Fruit fly (Drosophila melanogaster): Measurements from ENCODE around the gene chinmo.

chinmo gene

dm6 chr2L:1729607-1730011 is 78.6 kb downstream of the chinmo start, which contains the start of the genes Eno and CG31937 (continued):
- no peak for TF ChIP-seq CG11093 (GFP tag; IDR thresholded peaks at IDR 0.05)
- TF ChIP-seq Chrac-16 (GFP tag; optimal IDR thresholded peaks at IDR 0.05), result peak; percentile 65
- TF ChIP-seq CG9932 (GFP tag; IDR thresholded peaks at IDR 0.05), result peak; percentile 83
- peak; percentile 12 for TF ChIP-seq Bdp1 (GFP tag; optimal IDR thresholded peaks at IDR 0.05)
- TF ChIP-seq exex (tag; optimal IDR thresholded peaks at IDR 0.05), result peak; percentile 21
- no peak for TF ChIP-seq twi (tag; optimal IDR thresholded peaks at IDR 0.05)
- TF ChIP-seq zfh1 (GFP tag; IDR thresholded peaks at IDR 0.05), result no peak
- no peak for TF ChIP-seq pan (optimal IDR thresholded peaks at IDR 0.05)
- TF ChIP-seq pan (GFP tag; optimal IDR thresholded peaks at IDR 0.05 in 1 of 2, IDR thresholded peaks at IDR 0.05 in 1 of 2), result peak in 1 of 2 experiments; percentile 67
- peak; percentile 16 for TF ChIP-seq phol (tag; optimal IDR thresholded peaks at IDR 0.05)
- no peak for TF ChIP-seq CG8359 (GFP tag; optimal IDR thresholded peaks at IDR 0.05; ENCODE audit: borderline replicate concordance)
- no peak for TF ChIP-seq CG9797 (GFP tag; optimal IDR thresholded peaks at IDR 0.05)
- no peak for TF ChIP-seq nerfin-2 (GFP tag; IDR thresholded peaks at IDR 0.05; ENCODE audit: partially characterized antibody)
- no peak for TF ChIP-seq ERR (GFP tag; optimal IDR thresholded peaks at IDR 0.05)
- no peak for TF ChIP-seq CG6175 (GFP tag; IDR thresholded peaks at IDR 0.05)
- no peak for TF ChIP-seq Dref (GFP tag; IDR thresholded peaks at IDR 0.05)
- TF ChIP-seq lola (GFP tag; optimal IDR thresholded peaks at IDR 0.05), result no peak
- TF ChIP-seq cwo (GFP tag; optimal IDR thresholded peaks at IDR 0.05), result peak; percentile 18
- peak; percentile 32 for TF ChIP-seq Hr3 (GFP tag; optimal IDR thresholded peaks at IDR 0.05)
- TF ChIP-seq CG14667 (GFP tag; IDR thresholded peaks at IDR 0.05), result no peak
- TF ChIP-seq ro (GFP tag; IDR thresholded peaks at IDR 0.05), result no peak
- TF ChIP-seq Bgb (GFP tag; IDR thresholded peaks at IDR 0.05; ENCODE audit: partially characterized antibody), result no peak; the same call in 1 of the 2 replicates
- TF ChIP-seq trem (tag; optimal IDR thresholded peaks at IDR 0.05), result no peak
- peak; percentile 25 for TF ChIP-seq gro (GFP tag; optimal IDR thresholded peaks at IDR 0.05)
- no peak for TF ChIP-seq CG34224 (GFP tag; IDR thresholded peaks at IDR 0.05; ENCODE audit: partially characterized antibody)
- TF ChIP-seq Adf1 (GFP tag; IDR thresholded peaks at IDR 0.05), result 0 out of 2 replicates have a peak, but pooled peaks have one; percentile 39
- no peak for TF ChIP-seq CG2889 (GFP tag; IDR thresholded peaks at IDR 0.05)
- TF ChIP-seq CG32767 (GFP tag; IDR thresholded peaks at IDR 0.05), result no peak
- TF ChIP-seq ash1 (GFP tag; optimal IDR thresholded peaks at IDR 0.05), result no peak
- peak; percentile 6 to 88 for TF ChIP-seq crp (GFP tag; optimal IDR thresholded peaks at IDR 0.05)
- peak; percentile 36 for TF ChIP-seq mirr (GFP tag; optimal IDR thresholded peaks at IDR 0.05)
- peak; percentile 55; the same call in 2 of the 3 replicates for TF ChIP-seq CG34422 (GFP tag; IDR thresholded peaks at IDR 0.05)
- no peak for TF ChIP-seq Ets97D (GFP tag; optimal IDR thresholded peaks at IDR 0.05)
- TF ChIP-seq CG1603 (tag; optimal IDR thresholded peaks at IDR 0.05), result peak; percentile 42
- peak; percentile 49 for TF ChIP-seq Dek (tag; optimal IDR thresholded peaks at IDR 0.05)
- no peak for TF ChIP-seq Mrtf (GFP tag; IDR thresholded peaks at IDR 0.05)
- no peak for TF ChIP-seq CG11456 (GFP tag; IDR thresholded peaks at IDR 0.05)
- no peak for TF ChIP-seq CG15073 (GFP tag; optimal IDR thresholded peaks at IDR 0.05)
- TF ChIP-seq CG13424 (tag; optimal IDR thresholded peaks at IDR 0.05), result peak; percentile 50
- TF ChIP-seq CG1602 (GFP tag; optimal IDR thresholded peaks at IDR 0.05), result peak; percentile 28
- no peak for TF ChIP-seq CG4617 (GFP tag; optimal IDR thresholded peaks at IDR 0.05; ENCODE audit: borderline replicate concordance)
- TF ChIP-seq Opbp (GFP tag; IDR thresholded peaks at IDR 0.05; ENCODE audit: partially characterized antibody), result no peak
- no peak for TF ChIP-seq CG4707 (GFP tag; optimal IDR thresholded peaks at IDR 0.05)
- peak; percentile 67 for TF ChIP-seq Rfx (GFP tag; IDR thresholded peaks at IDR 0.05)
- TF ChIP-seq CG16815 (GFP tag; optimal IDR thresholded peaks at IDR 0.05), result peak; percentile 37
- TF ChIP-seq dmrt11E (tag; optimal IDR thresholded peaks at IDR 0.05), result no peak
- 0 out of 2 replicates have a peak, but pooled peaks have one; percentile 23 for TF ChIP-seq Atf6 (GFP tag; IDR thresholded peaks at IDR 0.05)
- TF ChIP-seq CG17186 (GFP tag; optimal IDR thresholded peaks at IDR 0.05), result no peak
- TF ChIP-seq Fer1 (GFP tag; optimal IDR thresholded peaks at IDR 0.05), result peak; percentile 54
- TF ChIP-seq btn (GFP tag; optimal IDR thresholded peaks at IDR 0.05), result no peak
- TF ChIP-seq CG10565 (GFP tag; optimal IDR thresholded peaks at IDR 0.05), result no peak
